Worm (Caenorhabditis elegans) whole organism, midembryonic: Measurements from ENCODE around the gene W08E12.9.

Experiments
- flt-1 ChIP-seq: fragments of 200-800 bp; sonication (Bioruptor generic); IDR thresholded peaks from 2 replicates; pipeline ENCODE4 v1.3.6; 2022; ENCODE audit warnings: missing genetic modification characterization, missing compliant biosample characterization
- med-1 ChIP-seq: sonication (generic microtip); optimal IDR thresholded peaks from 2 replicates; lab custom pipeline; 2017; ENCODE audit warnings: missing genetic modification characterization, mild to moderate bottlenecking, missing compliant biosample characterization, antibody characterized with exemption, missing genetic modification reagents; ENCODE audit not compliant: insufficient read depth

DNA sequence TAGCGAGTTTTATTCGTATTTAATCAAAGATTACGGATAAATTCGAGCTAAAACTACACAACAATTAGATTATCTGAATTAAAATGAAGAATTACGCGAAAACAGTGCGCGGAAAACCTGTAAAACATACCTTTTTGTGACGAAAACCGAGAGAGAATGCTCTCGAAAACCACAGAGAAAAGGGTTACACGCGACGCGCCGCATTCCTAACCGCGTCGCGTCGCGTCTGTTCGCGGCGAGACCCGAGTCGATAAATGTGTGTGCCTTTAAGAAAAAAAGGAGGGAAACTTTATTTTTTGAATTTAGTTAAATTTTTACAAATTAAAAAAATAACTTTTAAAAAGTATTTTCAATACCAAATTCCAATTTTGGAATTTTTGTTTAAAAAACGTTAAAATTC lies 31.3 kb upstream of the W08E12.9 start, which contains the start of gene hrpa-1:
- TF ChIP-seq med-1 (GFP tag; lab: Kevin White, UChicago), result no peak
- TF ChIP-seq flt-1 (GFP tag; lab: Robert Waterston, UW), result no peak
